Worm (Caenorhabditis elegans) whole organism, early embryonic: Measurements from ENCODE around the gene ZK512.10.

Source experiments
- B0310.2 ChIP-seq: sonication (generic microtip); optimal IDR thresholded peaks from 2 replicates; lab custom pipeline; 2016; ENCODE audit warnings: mild to moderate bottlenecking, missing genetic modification characterization, missing compliant biosample characterization
- aly-1 ChIP-seq: sonication (generic microtip); optimal IDR thresholded peaks from 2 replicates; lab custom pipeline; 2016; ENCODE audit warnings: missing genetic modification characterization, missing compliant biosample characterization
- ama-1 ChIP-seq: fragments of 150-350 bp; optimal IDR thresholded peaks from 2 replicates; lab custom pipeline; 2014
- ceh-13 ChIP-seq: fragments of 200-800 bp; sonication (Bioruptor generic); optimal IDR thresholded peaks from 2 replicates; lab custom pipeline; 2018; ENCODE audit warnings: mild to moderate bottlenecking, missing genetic modification characterization, missing compliant biosample characterization
- hmg-4 ChIP-seq: fragments of 200-800 bp; sonication (Bioruptor generic); optimal IDR thresholded peaks from 2 replicates; lab custom pipeline; 2018; ENCODE audit warnings: mild to moderate bottlenecking, missing genetic modification characterization, missing compliant biosample characterization
- hnd-1 ChIP-seq: sonication (generic microtip); optimal IDR thresholded peaks from 2 replicates; lab custom pipeline; 2016; ENCODE audit warnings: missing genetic modification characterization, missing compliant biosample characterization
- sea-1 ChIP-seq: fragments of 200-800 bp; sonication (Bioruptor generic); conservative IDR thresholded peaks from 2 replicates; pipeline ENCODE4 v1.3.6; 2022; ENCODE audit warnings: missing genetic modification characterization, missing compliant biosample characterization
- tbx-11 ChIP-seq: fragments of 200-800 bp; sonication (Bioruptor generic); IDR thresholded peaks from 2 replicates; pipeline ENCODE4 v1.3.6; 2022; ENCODE audit warnings: missing genetic modification characterization, missing compliant biosample characterization
- tbx-37 ChIP-seq: fragments of 200-800 bp; sonication (Bioruptor generic); conservative IDR thresholded peaks from 2 replicates; pipeline ENCODE4 v1.3.6; 2022; ENCODE audit warnings: missing genetic modification reagents, missing genetic modification characterization, missing compliant biosample characterization

DNA sequence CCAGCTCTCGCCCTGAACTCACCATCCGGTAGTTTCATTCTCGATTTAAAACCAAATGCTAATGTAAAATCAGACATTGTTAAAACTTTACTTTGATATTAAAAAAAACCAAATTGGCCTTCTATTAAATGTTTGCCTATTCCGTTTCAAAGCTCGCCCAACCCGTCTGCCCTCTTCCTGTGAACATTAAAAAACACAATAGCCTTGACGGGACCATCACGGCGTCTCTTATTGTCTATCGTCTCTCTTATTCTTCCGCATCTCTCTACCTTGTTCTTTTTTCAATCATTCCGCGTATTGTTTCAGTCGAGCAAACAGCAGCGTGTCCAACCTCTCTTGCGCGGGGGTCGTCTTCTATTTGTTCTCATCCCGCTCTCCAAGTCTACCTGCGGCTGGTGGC lies 16.0 kb upstream of the ZK512.10 start, which contains the start of gene ZK512.1:
- TF ChIP-seq sea-1 (GFP tag; lab: Robert Waterston, UW) (no peak), aly-1 (tag; lab: Kevin White, UChicago) (no peak), tbx-11 (no peak), hnd-1 (tag; lab: Kevin White, UChicago) (no peak), tbx-37 (no peak), ama-1 (no peak), B0310.2 (tag; lab: Kevin White, UChicago) (no peak), hmg-4 (peak; percentile 23), ceh-13 (GFP tag; lab: Kevin White, UChicago) (no peak)
